Worm (Caenorhabditis elegans) whole organism, late embryonic: ENCODE data around the gene Y48A6B.14.

Experiments
- ceh-45 ChIP-seq: fragments of 200-800 bp; sonication (Bioruptor generic); IDR thresholded peaks from 2 replicates; pipeline ENCODE4 v1.3.6; 2022; ENCODE audit warnings: missing genetic modification reagents, missing genetic modification characterization, missing compliant biosample characterization
- ceh-9 ChIP-seq: sonication (generic microtip); optimal IDR thresholded peaks from 2 replicates; lab custom pipeline; 2016; ENCODE audit warnings: mild to moderate bottlenecking, missing genetic modification characterization, inconsistent platforms, missing compliant biosample characterization
- fkh-10 ChIP-seq: fragments of 150-350 bp; optimal IDR thresholded peaks from 2 replicates; lab custom pipeline; 2014; ENCODE audit warnings: missing biosample characterization, missing genetic modification reagents, missing genetic modification characterization
- fkh-6 ChIP-seq: sonication (generic microtip); optimal IDR thresholded peaks from 2 replicates; lab custom pipeline; 2016; ENCODE audit warnings: missing genetic modification characterization, missing compliant biosample characterization
- hlh-6 ChIP-seq: sonication (generic microtip); optimal IDR thresholded peaks from 2 replicates; lab custom pipeline; 2016; ENCODE audit warnings: missing genotype, missing genetic modification characterization, missing compliant biosample characterization
- pag-3 ChIP-seq: sonication (generic microtip); optimal IDR thresholded peaks from 2 replicates; lab custom pipeline; 2016; ENCODE audit warnings: missing compliant biosample characterization, missing genetic modification characterization, borderline replicate concordance
- sox-2 ChIP-seq: fragments of 200-800 bp; sonication (Bioruptor generic); IDR thresholded peaks from 2 replicates; pipeline ENCODE4 v1.3.6; 2022; ENCODE audit warnings: missing genetic modification reagents, missing genetic modification characterization, missing compliant biosample characterization

- no peak for TF ChIP-seq fkh-6 (tag; lab: Kevin White, UChicago)
- no peak for TF ChIP-seq fkh-10 (GFP tag; lab: Kevin White, UChicago)
- no peak for TF ChIP-seq hlh-6 (tag; lab: Kevin White, UChicago)
- TF ChIP-seq sox-2 (GFP tag; lab: Robert Waterston, UW): no peak
- TF ChIP-seq pag-3 (tag; lab: Kevin White, UChicago): no peak
- TF ChIP-seq ceh-9 (tag; lab: Kevin White, UChicago): no peak
- TF ChIP-seq ceh-45 (GFP tag; lab: Robert Waterston, UW): no peak
Measured at ce11 chrIII:11054532-11055265, 23.3 kb downstream of the Y48A6B.14 start.
